Worm (Caenorhabditis elegans) whole organism, L4 larva: Measurements from ENCODE around the gene F17A2.13.

Experiments
- ceh-44 ChIP-seq: fragments of 200-800 bp; sonication (Bioruptor generic); IDR thresholded peaks from 2 replicates; pipeline ENCODE4 v1.3.6; 2022; ENCODE audit warnings: missing genetic modification reagents, missing genetic modification characterization, missing compliant biosample characterization
- dve-1 ChIP-seq: sonication (generic microtip); optimal IDR thresholded peaks from 2 replicates; lab custom pipeline; 2017; ENCODE audit warnings: antibody characterized with exemption, mild to moderate bottlenecking, missing genetic modification characterization, missing compliant biosample characterization; ENCODE audit not compliant: insufficient read depth
- hmg-1.1 ChIP-seq: fragments of 200-800 bp; sonication (Bioruptor generic); IDR thresholded peaks from 2 replicates; pipeline ENCODE4 v1.3.6; 2022; ENCODE audit warnings: missing genetic modification reagents, missing genetic modification characterization, missing compliant biosample characterization
- lin-13 ChIP-seq: fragments of 150-350 bp; optimal IDR thresholded peaks from 2 replicates; lab custom pipeline; 2014; ENCODE audit warnings: missing biosample characterization, missing genetic modification reagents, missing genetic modification characterization
- mep-1 ChIP-seq: fragments of 150-350 bp; sonication (generic microtip); optimal IDR thresholded peaks from 3 replicates; lab custom pipeline; 2014; ENCODE audit warnings: missing biosample characterization, missing genetic modification characterization
- nhr-77 ChIP-seq: fragments of 150-350 bp; optimal IDR thresholded peaks from 2 replicates; lab custom pipeline; 2014; ENCODE audit warnings: missing biosample characterization, missing genetic modification characterization
- zag-1 ChIP-seq: fragments of 150-350 bp; optimal IDR thresholded peaks from 2 replicates; lab custom pipeline; 2014; ENCODE audit warnings: missing biosample characterization, missing genetic modification characterization

- TF ChIP-seq lin-13 (GFP tag; lab: Kevin White, UChicago): no peak
- TF ChIP-seq zag-1 (tag; lab: Kevin White, UChicago): no peak
- no peak for TF ChIP-seq hmg-1.1 (GFP tag; lab: Robert Waterston, UW)
- no peak for TF ChIP-seq dve-1 (tag; lab: Kevin White, UChicago)
- no peak for TF ChIP-seq ceh-44 (GFP tag; lab: Robert Waterston, UW)
- TF ChIP-seq nhr-77: no peak
- TF ChIP-seq mep-1: no peak
Measured at ce11 chrX:12364804-12365203, 43.3 kb downstream of the F17A2.13 start, which contains the start of gene F19H6.5.
